Worm (Caenorhabditis elegans) whole organism, L4 larva: ENCODE data around the gene nfya-1.

ENCODE experiments used
- F10B5.3 ChIP-seq: sonication (generic microtip); optimal IDR thresholded peaks from 2 replicates; lab custom pipeline; 2016; ENCODE audit warnings: mild to moderate bottlenecking, missing genetic modification characterization, missing compliant biosample characterization
- F49E8.2 ChIP-seq: sonication (generic microtip); optimal IDR thresholded peaks from 2 replicates; lab custom pipeline; 2016; ENCODE audit warnings: missing compliant biosample characterization, mild to moderate bottlenecking, missing genetic modification characterization, borderline replicate concordance
- T26A8.4 ChIP-seq: fragments of 200-800 bp; sonication (Bioruptor generic); IDR thresholded peaks from 2 replicates; pipeline ENCODE4 v1.3.6; 2022; ENCODE audit warnings: missing genetic modification characterization, missing compliant biosample characterization
- Y75B8A.6 ChIP-seq: fragments of 200-800 bp; sonication (Bioruptor generic); IDR thresholded peaks from 2 replicates; pipeline ENCODE4 v1.3.6; 2022; ENCODE audit warnings: missing genetic modification reagents, missing genetic modification characterization, missing compliant biosample characterization
- ZK337.2 ChIP-seq: fragments of 200-800 bp; sonication (Bioruptor generic); IDR thresholded peaks from 2 replicates; pipeline ENCODE4 v1.3.6; 2022; ENCODE audit warnings: missing genetic modification reagents, missing genetic modification characterization, missing compliant biosample characterization
- aha-1 ChIP-seq: fragments of 150-350 bp; peaks from one replicate; lab custom pipeline; 2014; ENCODE audit warnings: missing biosample characterization, missing genetic modification characterization
- ama-1 ChIP-seq: fragments of 150-350 bp; optimal IDR thresholded peaks from 2 replicates; lab custom pipeline; 2014; ENCODE audit warnings: inconsistent platforms, mixed read lengths
- arid-1 ChIP-seq: fragments of 200-800 bp; sonication (Bioruptor generic); conservative IDR thresholded peaks from 2 replicates; pipeline ENCODE4 v1.3.6; 2022; ENCODE audit warnings: missing genetic modification reagents, missing genetic modification characterization, missing compliant biosample characterization
- ceh-28 ChIP-seq: fragments of 150-350 bp; optimal IDR thresholded peaks from 2 replicates; lab custom pipeline; 2014; ENCODE audit warnings: missing biosample characterization, missing genetic modification reagents, missing genetic modification characterization
- cey-2 ChIP-seq: sonication (generic microtip); optimal IDR thresholded peaks from 3 replicates; lab custom pipeline; 2017; ENCODE audit warnings: missing genetic modification characterization, mild to moderate bottlenecking, missing compliant biosample characterization, antibody characterized with exemption, borderline replicate concordance; ENCODE audit not compliant: insufficient read depth
- daf-16 ChIP-seq, 3 experiments: sonication (generic microtip); optimal IDR thresholded peaks; 2 replicates each; lab custom pipeline; 2016 to 2017; ENCODE audit warnings: missing genetic modification characterization in 3 of 3, missing genetic modification reagents in 3 of 3, mild to moderate bottlenecking in 2 of 3, missing compliant biosample characterization in 2 of 3, missing biosample characterization in 1 of 3, moderate library complexity in 1 of 3
- daf-8 ChIP-seq: fragments of 200-800 bp; sonication (Bioruptor generic); IDR thresholded peaks from 2 replicates; pipeline ENCODE4 v1.3.6; 2022; ENCODE audit warnings: missing genetic modification characterization, missing compliant biosample characterization
- dmd-6 ChIP-seq: fragments of 200-800 bp; sonication (Bioruptor generic); IDR thresholded peaks from 2 replicates; pipeline ENCODE4 v1.3.6; 2022; ENCODE audit warnings: missing genetic modification reagents, missing genetic modification characterization, missing compliant biosample characterization
- dmd-8 ChIP-seq: fragments of 200-800 bp; sonication (Bioruptor generic); IDR thresholded peaks from 2 replicates; pipeline ENCODE4 v1.3.6; 2022; ENCODE audit warnings: missing genetic modification characterization, missing compliant biosample characterization
- dpl-1 ChIP-seq: fragments of 150-350 bp; optimal IDR thresholded peaks from 2 replicates; lab custom pipeline; 2014; ENCODE audit warnings: missing biosample characterization, missing genetic modification reagents, missing genetic modification characterization
- duxl-1 ChIP-seq: sonication (generic microtip); optimal IDR thresholded peaks from 2 replicates; lab custom pipeline; 2016; ENCODE audit warnings: mild to moderate bottlenecking, missing genetic modification characterization, moderate library complexity, missing compliant biosample characterization; ENCODE audit not compliant: poor library complexity
- dve-1 ChIP-seq: sonication (generic microtip); optimal IDR thresholded peaks from 2 replicates; lab custom pipeline; 2017; ENCODE audit warnings: antibody characterized with exemption, mild to moderate bottlenecking, missing genetic modification characterization, missing compliant biosample characterization; ENCODE audit not compliant: insufficient read depth
- egl-43 ChIP-seq: fragments of 200-800 bp; sonication (Bioruptor generic); IDR thresholded peaks from 2 replicates; pipeline ENCODE4 v1.3.6; 2022; ENCODE audit warnings: missing genetic modification reagents, missing genetic modification characterization, missing compliant biosample characterization
- hif-1 ChIP-seq, 2 experiments: sonication (generic microtip); optimal IDR thresholded peaks; 2 replicates each; lab custom pipeline; 2016 to 2017; ENCODE audit warnings: missing compliant biosample characterization in 2 of 2, missing genetic modification characterization in 2 of 2, missing genetic modification reagents in 2 of 2, missing genotype in 2 of 2, mild to moderate bottlenecking in 1 of 2
- hlh-11 ChIP-seq: fragments of 200-800 bp; sonication (Bioruptor generic); optimal IDR thresholded peaks from 2 replicates; lab custom pipeline; 2018; ENCODE audit warnings: mild to moderate bottlenecking, missing genetic modification characterization, missing compliant biosample characterization
- hlh-30 ChIP-seq: sonication (generic microtip); optimal IDR thresholded peaks from 2 replicates; lab custom pipeline; 2017; ENCODE audit warnings: antibody characterized with exemption, mild to moderate bottlenecking, missing genetic modification characterization, missing compliant biosample characterization; ENCODE audit not compliant: insufficient read depth
- hmg-1.1 ChIP-seq: fragments of 200-800 bp; sonication (Bioruptor generic); IDR thresholded peaks from 2 replicates; pipeline ENCODE4 v1.3.6; 2022; ENCODE audit warnings: missing genetic modification reagents, missing genetic modification characterization, missing compliant biosample characterization
- lin-29 ChIP-seq: fragments of 200-800 bp; sonication (Bioruptor generic); IDR thresholded peaks from 2 replicates; pipeline ENCODE4 v1.3.6; 2022; ENCODE audit warnings: missing genetic modification reagents, missing genetic modification characterization, missing compliant biosample characterization
- madf-9 ChIP-seq: fragments of 200-800 bp; sonication (Bioruptor generic); conservative IDR thresholded peaks from 2 replicates; pipeline ENCODE4 v1.3.6; 2022; ENCODE audit warnings: missing genetic modification reagents, missing genetic modification characterization, missing compliant biosample characterization
- mdl-1 ChIP-seq, 2 experiments: fragments of 150-350 bp in 1 of 2; sonication (generic microtip) in 1 of 2; optimal IDR thresholded peaks; 2 replicates each; lab custom pipeline; 2014 to 2017; ENCODE audit warnings: missing biosample characterization in 2 of 2, missing genetic modification characterization in 2 of 2
- mes-2 ChIP-seq: sonication (generic microtip); optimal IDR thresholded peaks from 2 replicates; lab custom pipeline; 2016; ENCODE audit warnings: missing genotype, mild to moderate bottlenecking, missing genetic modification characterization, missing compliant biosample characterization; ENCODE audit not compliant: poor library complexity, severe bottlenecking
- mxl-3 ChIP-seq: fragments of 200-800 bp; sonication (Bioruptor generic); optimal IDR thresholded peaks from 2 replicates; lab custom pipeline; 2018; ENCODE audit warnings: mild to moderate bottlenecking, missing genetic modification characterization, missing compliant biosample characterization
- nhr-11 ChIP-seq: fragments of 150-350 bp; optimal IDR thresholded peaks from 2 replicates; lab custom pipeline; 2014; ENCODE audit warnings: missing biosample characterization, missing genetic modification characterization
- nhr-237 ChIP-seq: sonication (generic microtip); optimal IDR thresholded peaks from 2 replicates; lab custom pipeline; 2017; ENCODE audit warnings: missing biosample characterization, missing genetic modification characterization
- nhr-25 ChIP-seq: sonication (generic microtip); optimal IDR thresholded peaks from 2 replicates; lab custom pipeline; 2017; ENCODE audit warnings: missing genetic modification characterization, mild to moderate bottlenecking, missing compliant biosample characterization, antibody characterized with exemption, moderate library complexity, borderline replicate concordance; ENCODE audit not compliant: insufficient read depth
- nhr-28 ChIP-seq: fragments of 150-350 bp; optimal IDR thresholded peaks from 2 replicates; lab custom pipeline; 2014; ENCODE audit warnings: missing biosample characterization, missing genetic modification characterization
- nhr-48 ChIP-seq: sonication (generic microtip); optimal IDR thresholded peaks from 2 replicates; lab custom pipeline; 2016; ENCODE audit warnings: mild to moderate bottlenecking, missing genetic modification characterization, missing compliant biosample characterization
- nhr-6 ChIP-seq: fragments of 150-350 bp; optimal IDR thresholded peaks from 2 replicates; lab custom pipeline; 2014; ENCODE audit warnings: missing biosample characterization, missing genetic modification characterization
- nhr-76 ChIP-seq: fragments of 150-350 bp; optimal IDR thresholded peaks from 2 replicates; lab custom pipeline; 2014; ENCODE audit warnings: missing biosample characterization, missing genetic modification characterization
- pha-4 ChIP-seq, 2 experiments: fragments of 150-350 bp in 1 of 2; fragments of 200-800 bp in 1 of 2; sonication (Bioruptor generic) in 1 of 2; IDR thresholded peaks in 1 of 2; optimal IDR thresholded peaks in 1 of 2; 2 replicates each; pipeline versions ENCODE4 v1.3.6 to Lab custom; 2014 to 2022; ENCODE audit warnings: missing genetic modification characterization in 2 of 2, missing genetic modification reagents in 2 of 2, missing biosample characterization in 1 of 2, missing compliant biosample characterization in 1 of 2
- rbr-2 ChIP-seq: sonication (generic microtip); optimal IDR thresholded peaks from 2 replicates; lab custom pipeline; 2016; ENCODE audit warnings: missing genotype, missing genetic modification characterization, missing compliant biosample characterization
- skn-1 ChIP-seq: fragments of 150-350 bp; optimal IDR thresholded peaks from 2 replicates; lab custom pipeline; 2014; ENCODE audit warnings: missing biosample characterization, missing genetic modification characterization
- spr-1 ChIP-seq: sonication (generic microtip); optimal IDR thresholded peaks from 2 replicates; lab custom pipeline; 2016; ENCODE audit warnings: mild to moderate bottlenecking, missing genetic modification characterization, missing compliant biosample characterization
- tra-1 ChIP-seq: fragments of 200-800 bp; sonication (Bioruptor generic); IDR thresholded peaks from 2 replicates; pipeline ENCODE4 v1.3.6; 2022; ENCODE audit warnings: missing genetic modification reagents, missing genetic modification characterization, missing compliant biosample characterization
- unc-62 ChIP-seq, 3 experiments: fragments of 150-350 bp in 1 of 3; sonication (generic microtip); optimal IDR thresholded peaks in 2 of 3; peaks in 1 of 3; 1 replicate in 1 of 3; 2 replicates in 2 of 3; lab custom pipeline; 2014 to 2017; ENCODE audit warnings: missing biosample characterization in 3 of 3, missing genetic modification characterization in 3 of 3, missing genetic modification reagents in 3 of 3, missing genotype in 1 of 3
- zfp-3 ChIP-seq: fragments of 200-800 bp; sonication (Bioruptor generic); conservative IDR thresholded peaks from 2 replicates; pipeline ENCODE4 v1.3.6; 2022; ENCODE audit warnings: missing genetic modification reagents, missing genetic modification characterization, missing compliant biosample characterization

The nfya-1 gene

DNA sequence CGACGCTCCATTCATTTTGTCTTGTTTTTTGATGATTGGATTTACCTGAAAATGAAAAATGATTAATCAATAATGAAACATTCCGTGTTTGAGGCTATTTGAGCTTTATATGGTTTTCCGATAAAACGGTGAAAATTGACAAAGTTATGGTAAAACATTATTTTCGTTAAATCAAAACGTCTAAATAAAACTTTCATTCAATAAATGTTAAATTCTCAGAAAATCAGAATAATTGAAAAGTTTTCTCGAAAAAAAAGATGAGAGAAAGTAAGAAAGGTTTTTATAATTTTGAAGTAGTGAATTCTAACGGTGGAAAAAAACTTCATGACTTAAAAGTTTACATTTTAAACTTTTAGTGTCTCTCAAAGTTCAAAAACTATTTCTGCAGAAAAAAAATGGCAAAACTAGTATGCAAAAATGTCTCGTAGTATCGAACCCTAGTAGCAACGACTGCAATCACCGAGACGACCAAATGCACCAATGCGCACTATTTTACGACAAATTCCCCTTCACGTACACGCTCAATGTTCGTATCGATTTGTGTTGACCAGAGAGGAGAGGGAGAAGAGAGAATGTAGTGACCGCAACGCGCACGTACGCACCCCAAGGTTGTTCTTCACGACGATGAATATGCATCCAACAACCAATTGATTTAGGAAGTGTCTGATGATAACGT, at the start of gene nfya-1:
Gene nfya-1 (minus strand): TSS at position 51 of the 676 bp plus-strand sequence.
- TF ChIP-seq pha-4 (GFP tag; IDR thresholded peaks at IDR 0.05; lab: Robert Waterston, UW) (no peak), pha-4 (tag; optimal IDR thresholded peaks at IDR 0.05; lab: Kevin White, UChicago) (peak; percentile 55), daf-16 (GFP tag; optimal IDR thresholded peaks at IDR 0.05; lab: Kevin White, UChicago) (no peak), daf-16 (tag; optimal IDR thresholded peaks at IDR 0.05; lab: Kevin White, UChicago) (peak; percentile 54), mes-2 (tag; lab: Kevin White, UChicago) (peak; percentile 75), madf-9 (GFP tag; lab: Robert Waterston, UW) (0 out of 2 replicates have a peak, but pooled peaks have one; percentile 9), ceh-28 (tag; lab: Kevin White, UChicago) (peak; percentile 62), nhr-48 (no peak), spr-1 (tag; lab: Kevin White, UChicago) (no peak), T26A8.4 (GFP tag; lab: Robert Waterston, UW) (peak; percentile 14; the same call in 1 of the 2 replicates), F10B5.3 (no peak), mdl-1 (tag; optimal IDR thresholded peaks at IDR 0.05; lab: Kevin White, UChicago) (peak in 1 of 2 experiments; percentile 70), nhr-6 (peak; percentile 36), nhr-28 (tag; lab: Kevin White, UChicago) (peak; percentile 60), dpl-1 (GFP tag; lab: Kevin White, UChicago) (peak; percentile 28), nhr-76 (tag; lab: Kevin White, UChicago) (no peak), daf-8 (no peak), dmd-6 (GFP tag; lab: Robert Waterston, UW) (peak; percentile 31; the same call in 1 of the 2 replicates), nhr-11 (tag; lab: Kevin White, UChicago) (peak; percentile 13), hif-1 (tag; optimal IDR thresholded peaks at IDR 0.05; lab: Kevin White, UChicago) (peak; percentile 19 to 98), hlh-30 (tag; lab: Kevin White, UChicago) (peak; percentile 67), unc-62 (GFP tag; optimal IDR thresholded peaks at IDR 0.05 in 1 of 2; lab: Kevin White, UChicago) (peak in 1 of 2 experiments; percentile 85), unc-62 (tag; optimal IDR thresholded peaks at IDR 0.05; lab: Kevin White, UChicago) (no peak), rbr-2 (tag; lab: Kevin White, UChicago) (peak; percentile 45), aha-1 (tag; lab: Kevin White, UChicago) (peak; percentile 99), hmg-1.1 (peak; percentile 76), mxl-3 (GFP tag; lab: Kevin White, UChicago) (peak; percentile 35), nhr-25 (tag; lab: Kevin White, UChicago) (peak; percentile 71), dve-1 (tag; lab: Kevin White, UChicago) (peak; percentile 33), duxl-1 (tag; lab: Kevin White, UChicago) (peak; percentile 11), tra-1 (GFP tag; lab: Robert Waterston, UW) (no peak), ama-1 (no peak)

DNA sequence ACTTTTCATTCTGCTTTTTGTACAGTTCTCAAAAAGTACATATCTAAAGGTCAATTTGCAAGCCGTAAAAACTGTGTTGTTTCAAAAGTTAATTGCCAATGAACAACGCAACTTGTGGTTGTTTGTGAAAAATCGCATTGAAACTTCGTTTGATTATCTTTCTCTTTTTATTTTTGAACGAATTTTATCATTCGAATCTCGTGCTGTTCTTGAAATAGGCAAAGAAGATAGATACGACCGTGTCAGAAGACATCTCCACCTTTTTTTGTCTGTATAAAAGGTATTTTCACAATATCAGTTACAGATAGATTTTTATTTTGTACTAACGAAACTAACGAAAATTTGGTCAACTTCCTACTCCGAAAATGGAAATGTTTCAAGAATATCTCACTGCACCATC, 47.8 kb upstream of the nfya-1 start, which contains the start of gene C49F5.7:
Gene C49F5.7 (plus strand): TSS at position 301 of the 400 bp plus-strand sequence.
- TF ChIP-seq ZK337.2 (GFP tag; lab: Robert Waterston, UW), result no peak
- no peak for TF ChIP-seq nhr-25 (tag; lab: Kevin White, UChicago)
- no peak for TF ChIP-seq F10B5.3
- no peak for TF ChIP-seq lin-29 (GFP tag; lab: Robert Waterston, UW)
- TF ChIP-seq hlh-30 (tag; lab: Kevin White, UChicago), result peak; percentile 14
- TF ChIP-seq dmd-8, result no peak
- no peak for TF ChIP-seq nhr-11 (tag; lab: Kevin White, UChicago)
- TF ChIP-seq daf-16 (GFP tag; optimal IDR thresholded peaks at IDR 0.05; lab: Kevin White, UChicago), result no peak
- peak; percentile 8 for TF ChIP-seq daf-16 (tag; optimal IDR thresholded peaks at IDR 0.05; lab: Kevin White, UChicago)

DNA sequence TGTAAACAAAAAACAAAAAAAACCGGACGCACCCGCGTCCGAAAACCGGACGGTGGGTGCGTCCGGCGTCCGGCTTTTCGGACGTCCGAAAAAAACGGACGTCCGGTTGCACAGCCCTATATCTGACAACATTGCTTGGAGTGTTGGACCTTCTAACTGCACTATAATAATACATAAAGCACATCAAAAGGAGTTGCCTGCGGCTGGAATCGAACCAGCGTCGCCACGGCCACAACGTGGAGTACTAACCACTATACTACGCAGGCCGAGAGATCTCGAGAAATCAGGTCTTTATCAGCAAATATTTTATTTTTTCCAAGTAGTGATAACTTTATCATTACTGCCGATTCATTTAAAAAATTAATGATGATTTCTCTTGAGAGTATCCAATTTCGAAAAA, 46.7 kb upstream of the nfya-1 start:
- TF ChIP-seq daf-8 (no peak), F49E8.2 (tag; lab: Kevin White, UChicago) (no peak), nhr-237 (tag; lab: Kevin White, UChicago) (no peak), madf-9 (GFP tag; lab: Robert Waterston, UW) (0 out of 2 replicates have a peak, but pooled peaks have one; percentile 18), hlh-11 (tag; lab: Kevin White, UChicago) (peak; percentile 4), cey-2 (no peak), pha-4 (GFP tag; IDR thresholded peaks at IDR 0.05; lab: Robert Waterston, UW) (peak; percentile 60), pha-4 (tag; optimal IDR thresholded peaks at IDR 0.05; lab: Kevin White, UChicago) (no peak), arid-1 (GFP tag; lab: Robert Waterston, UW) (peak; percentile 64), egl-43 (GFP tag; lab: Robert Waterston, UW) (0 out of 2 replicates have a peak, but pooled peaks have one; percentile 63), zfp-3 (0 out of 2 replicates have a peak, but pooled peaks have one; percentile 46), Y75B8A.6 (GFP tag; lab: Robert Waterston, UW) (0 out of 2 replicates have a peak, but pooled peaks have one; percentile 29), aha-1 (tag; lab: Kevin White, UChicago) (peak; percentile 17), skn-1 (tag; lab: Kevin White, UChicago) (no peak), daf-16 (GFP tag; optimal IDR thresholded peaks at IDR 0.05; lab: Kevin White, UChicago) (peak in 1 of 2 experiments; percentile 18), daf-16 (tag; optimal IDR thresholded peaks at IDR 0.05; lab: Kevin White, UChicago) (peak; percentile 73)
